Fruit fly (Drosophila melanogaster) Kc167 (cell line): ENCODE measurements around the gene Sb.

Experiments
- Myc ChIP-seq: fragments of >200 bp; optimal IDR thresholded peaks from 2 replicates; lab custom pipeline; 2017; ENCODE audit warnings: missing external identifiers
- Sin3A ChIP-seq: fragments of >200 bp; optimal IDR thresholded peaks from 2 replicates; lab custom pipeline; 2018; ENCODE audit warnings: missing external identifiers
- h ChIP-seq: fragments of >200 bp; optimal IDR thresholded peaks from 3 replicates; lab custom pipeline; 2018; ENCODE audit warnings: missing external identifiers
- insv ChIP-seq: fragments of >200 bp; optimal IDR thresholded peaks from 3 replicates; lab custom pipeline; 2018; ENCODE audit warnings: missing external identifiers
- psq ChIP-seq: fragments of >200 bp; optimal IDR thresholded peaks from 2 replicates; lab custom pipeline; 2017; ENCODE audit warnings: missing external identifiers
- ttk ChIP-seq: sonication (Bioruptor generic); optimal IDR thresholded peaks from 2 replicates; lab custom pipeline; 2017; ENCODE audit warnings: missing external identifiers

dm6 chr3R:16153356-16153905 is 37.5 kb downstream of the Sb start:
- TF ChIP-seq Sin3A (lab: Kevin White, UChicago) (no peak), ttk (lab: Kevin White, UChicago) (no peak), psq (no peak), h (lab: Kevin White, UChicago) (no peak), Myc (no peak), insv (no peak)
